Fruit fly (Drosophila melanogaster) Kc167 (cell line): ENCODE measurements around the gene Tap42.

Experiments
- Myc ChIP-seq: fragments of >200 bp; optimal IDR thresholded peaks from 2 replicates; lab custom pipeline; 2017; ENCODE audit warnings: missing external identifiers
- h ChIP-seq: fragments of >200 bp; optimal IDR thresholded peaks from 3 replicates; lab custom pipeline; 2018; ENCODE audit warnings: missing external identifiers
- insv ChIP-seq: fragments of >200 bp; optimal IDR thresholded peaks from 3 replicates; lab custom pipeline; 2018; ENCODE audit warnings: missing external identifiers
- psq ChIP-seq: fragments of >200 bp; optimal IDR thresholded peaks from 2 replicates; lab custom pipeline; 2017; ENCODE audit warnings: missing external identifiers

- TF ChIP-seq Myc: no peak
- no peak for TF ChIP-seq psq
- no peak for TF ChIP-seq h (lab: Kevin White, UChicago)
- no peak for TF ChIP-seq insv (lab: Kevin White, UChicago)
Measured at dm6 chr2L:13347473-13347872, 19.9 kb upstream of the Tap42 start, which contains the start of gene CG16826.
